Fruit fly (Drosophila melanogaster): ENCODE data around the gene CG34134.

The CG34134 gene

dm6 chr2L:8156682-8157081 lies 33.9 kb downstream of the CG34134 start:
- no peak for TF ChIP-seq Sin3A (optimal IDR thresholded peaks at IDR 0.05)
- no peak for TF ChIP-seq Myc (optimal IDR thresholded peaks at IDR 0.05)
- no peak for TF ChIP-seq insv (optimal IDR thresholded peaks at IDR 0.05)
- TF ChIP-seq ttk (optimal IDR thresholded peaks at IDR 0.05) = no peak
- TF ChIP-seq psq (optimal IDR thresholded peaks at IDR 0.05) = no peak
- TF ChIP-seq h (optimal IDR thresholded peaks at IDR 0.05) = no peak

dm6 chr2L:8148514-8149085 lies 42.0 kb downstream of the CG34134 start:
- TF ChIP-seq Sin3A (optimal IDR thresholded peaks at IDR 0.05) (no peak), ttk (optimal IDR thresholded peaks at IDR 0.05) (no peak), insv (optimal IDR thresholded peaks at IDR 0.05) (no peak), h (optimal IDR thresholded peaks at IDR 0.05) (no peak), Myc (optimal IDR thresholded peaks at IDR 0.05) (no peak), psq (optimal IDR thresholded peaks at IDR 0.05) (no peak)

- no peak for TF ChIP-seq insv (optimal IDR thresholded peaks at IDR 0.05)
- TF ChIP-seq Sin3A (optimal IDR thresholded peaks at IDR 0.05) = no peak
- no peak for TF ChIP-seq Myc (optimal IDR thresholded peaks at IDR 0.05)
- TF ChIP-seq ttk (optimal IDR thresholded peaks at IDR 0.05) = no peak
- no peak for TF ChIP-seq psq (optimal IDR thresholded peaks at IDR 0.05)
- TF ChIP-seq h (optimal IDR thresholded peaks at IDR 0.05) = no peak
Observed at dm6 chr2L:8146994-8147661, 43.5 kb downstream of the CG34134 start, which contains the start of gene CG31606. CG31606 (plus strand) TSS chr2L:8147611.

dm6 chr2L:8145067-8145808 lies 45.3 kb downstream of the CG34134 start, which contains the start of the genes CG42763 and CG43394:
CG42763 (minus strand) TSS chr2L:8145107.
CG43394 (plus strand) TSS chr2L:8145758.
- no peak for TF ChIP-seq insv (optimal IDR thresholded peaks at IDR 0.05)
- TF ChIP-seq Sin3A (optimal IDR thresholded peaks at IDR 0.05) = no peak
- no peak for TF ChIP-seq Myc (optimal IDR thresholded peaks at IDR 0.05)
- no peak for TF ChIP-seq h (optimal IDR thresholded peaks at IDR 0.05)
- TF ChIP-seq ttk (optimal IDR thresholded peaks at IDR 0.05) = no peak
- no peak for TF ChIP-seq psq (optimal IDR thresholded peaks at IDR 0.05)

dm6 chr2L:8143947-8144346 lies 46.6 kb downstream of the CG34134 start, which contains the start of gene CG42762:
CG42762 (minus strand) TSS chr2L:8144047.
- TF ChIP-seq h (optimal IDR thresholded peaks at IDR 0.05) (no peak), Myc (optimal IDR thresholded peaks at IDR 0.05) (no peak), Sin3A (optimal IDR thresholded peaks at IDR 0.05) (no peak), insv (optimal IDR thresholded peaks at IDR 0.05) (no peak), psq (optimal IDR thresholded peaks at IDR 0.05) (no peak)

- TF ChIP-seq insv (optimal IDR thresholded peaks at IDR 0.05) (no peak), psq (optimal IDR thresholded peaks at IDR 0.05) (no peak), Myc (optimal IDR thresholded peaks at IDR 0.05) (no peak), Sin3A (optimal IDR thresholded peaks at IDR 0.05) (no peak), ttk (optimal IDR thresholded peaks at IDR 0.05) (no peak), h (optimal IDR thresholded peaks at IDR 0.05) (no peak)
Observed at dm6 chr2L:8142760-8143159, 47.8 kb downstream of the CG34134 start.
